Worm (Caenorhabditis elegans): ENCODE data around the gene exc-12.

Gene exc-12

DNA sequence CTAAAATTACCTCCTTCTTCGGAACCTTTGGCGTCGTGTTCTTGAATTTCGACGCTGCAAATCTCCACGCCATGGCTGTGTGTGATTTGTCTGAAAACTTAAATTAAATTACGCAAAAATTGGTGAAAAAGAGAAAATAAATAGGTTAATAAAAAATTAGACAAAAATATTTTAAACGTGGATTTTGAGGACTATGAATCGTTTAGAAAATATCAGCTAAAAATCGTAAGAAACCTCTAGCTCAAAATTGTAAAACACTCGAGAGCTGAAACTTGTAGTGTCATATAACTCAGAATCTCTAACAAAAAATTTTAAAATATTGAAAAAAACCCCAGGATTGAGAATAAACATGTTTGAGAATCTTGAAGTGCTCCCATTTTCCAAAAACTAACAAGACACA lies 46.2 kb downstream of the exc-12 start, which contains the start of gene pod-1:
TSS of gene pod-1 (minus strand) at position 101 of the 400 bp plus-strand sequence.
- TF ChIP-seq nhr-21 (tag; optimal IDR thresholded peaks at IDR 0.05), result no peak
- no peak for TF ChIP-seq nhr-129 (tag; optimal IDR thresholded peaks at IDR 0.05)
- TF ChIP-seq elt-1 (tag; optimal IDR thresholded peaks at IDR 0.05), result no peak
- no peak for TF ChIP-seq dmd-4 (tag; optimal IDR thresholded peaks at IDR 0.05)
- no peak for TF ChIP-seq mab-5 (tag; optimal IDR thresholded peaks at IDR 0.05)
- TF ChIP-seq nhr-77 (tag; optimal IDR thresholded peaks at IDR 0.05), result no peak
- TF ChIP-seq ama-1 (optimal IDR thresholded peaks at IDR 0.05), result no peak
- no peak for TF ChIP-seq egl-27 (tag; optimal IDR thresholded peaks at IDR 0.05)
- TF ChIP-seq ceh-16 (tag; optimal IDR thresholded peaks at IDR 0.05), result no peak
- no peak for TF ChIP-seq sem-4 (tag; optimal IDR thresholded peaks at IDR 0.05)
- TF ChIP-seq fos-1 (tag; optimal IDR thresholded peaks at IDR 0.05), result no peak
- TF ChIP-seq crh-2 (tag; optimal IDR thresholded peaks at IDR 0.05), result no peak
- TF ChIP-seq blmp-1 (tag; optimal IDR thresholded peaks at IDR 0.05; ENCODE audit: insufficient read depth), result no peak
- no peak for TF ChIP-seq elt-3 (tag; optimal IDR thresholded peaks at IDR 0.05)
- TF ChIP-seq aly-2 (tag; optimal IDR thresholded peaks at IDR 0.05), result no peak
- TF ChIP-seq peb-1 (tag; optimal IDR thresholded peaks at IDR 0.05), result no peak
- TF ChIP-seq lin-39 (tag; optimal IDR thresholded peaks at IDR 0.05), result no peak

DNA sequence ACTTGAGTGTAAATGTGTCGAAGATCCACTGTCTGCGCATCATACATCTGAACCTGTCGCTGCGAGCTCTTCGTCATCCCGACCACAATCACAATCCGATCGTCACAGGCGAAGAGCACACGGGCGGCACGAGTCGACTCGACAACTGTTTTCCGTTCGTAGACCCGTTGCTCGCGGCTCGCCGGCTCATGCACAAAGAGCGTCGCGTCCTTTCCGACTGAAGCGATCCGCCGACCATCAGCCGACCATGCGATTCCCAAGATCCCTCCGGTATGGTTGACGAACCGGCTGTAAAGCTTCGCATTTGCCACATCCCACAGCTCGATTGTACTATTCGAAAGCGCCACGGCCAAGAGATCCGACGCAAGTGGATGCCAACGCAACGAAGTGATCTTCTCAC lies 51.8 kb downstream of the exc-12 start:
- no peak for TF ChIP-seq nhr-10 (tag; optimal IDR thresholded peaks at IDR 0.05)
- no peak for TF ChIP-seq peb-1 (tag; optimal IDR thresholded peaks at IDR 0.05)
- TF ChIP-seq mbf-1 (tag; optimal IDR thresholded peaks at IDR 0.05), result no peak
- TF ChIP-seq C34F6.9 (tag; optimal IDR thresholded peaks at IDR 0.05), result no peak
- TF ChIP-seq ztf-11 (tag; optimal IDR thresholded peaks at IDR 0.05), result no peak
- no peak for TF ChIP-seq blmp-1 (tag; optimal IDR thresholded peaks at IDR 0.05; ENCODE audit: insufficient read depth)
- TF ChIP-seq nhr-11 (tag; optimal IDR thresholded peaks at IDR 0.05), result no peak
- TF ChIP-seq lin-39 (tag; optimal IDR thresholded peaks at IDR 0.05), result no peak
- no peak for TF ChIP-seq ceh-82 (tag; optimal IDR thresholded peaks at IDR 0.05)
- TF ChIP-seq mdl-1 (tag; optimal IDR thresholded peaks at IDR 0.05), result no peak
- TF ChIP-seq R02D3.7 (tag; optimal IDR thresholded peaks at IDR 0.05), result no peak
- no peak for TF ChIP-seq sem-4 (tag; optimal IDR thresholded peaks at IDR 0.05)
- no peak for TF ChIP-seq zag-1 (tag; optimal IDR thresholded peaks at IDR 0.05)
- TF ChIP-seq gmeb-1 (tag; optimal IDR thresholded peaks at IDR 0.05), result no peak
- TF ChIP-seq sma-3 (GFP tag; optimal IDR thresholded peaks at IDR 0.05), result no peak
- TF ChIP-seq aly-2 (tag; optimal IDR thresholded peaks at IDR 0.05), result no peak
- TF ChIP-seq nhr-25 (tag; optimal IDR thresholded peaks at IDR 0.05), result no peak
- TF ChIP-seq skn-1 (tag; optimal IDR thresholded peaks at IDR 0.05), result no peak
- TF ChIP-seq fos-1 (tag; optimal IDR thresholded peaks at IDR 0.05), result no peak
- TF ChIP-seq ceh-16 (tag; optimal IDR thresholded peaks at IDR 0.05), result no peak

Measured in whole organism, L2 larva.